Fruit fly (Drosophila melanogaster): ENCODE measurements around the gene PGRP-LA.

dm6 chr3L:9355555-9355954 is 21.4 kb downstream of the PGRP-LA start:
- TF ChIP-seq CG33017 (tag; optimal IDR thresholded peaks at IDR 0.05) (no peak), pad (GFP tag; optimal IDR thresholded peaks at IDR 0.05) (no peak), CG1620 (GFP tag; optimal IDR thresholded peaks at IDR 0.05) (no peak), toe (GFP tag; optimal IDR thresholded peaks at IDR 0.05) (no peak), CG7101 (tag; optimal IDR thresholded peaks at IDR 0.05) (no peak), bab1 (GFP tag; optimal IDR thresholded peaks at IDR 0.05) (no peak)

All from whole organism, adult.